Worm (Caenorhabditis elegans): ENCODE results near the gene ugt-8.

ce11 chrV:4912313-4912712 lies 8.6 kb downstream of the ugt-8 start, which contains the start of gene H23N18.5:
- TF ChIP-seq ZK185.1 (tag; optimal IDR thresholded peaks at IDR 0.05; ENCODE audit: poor library complexity, severe bottlenecking) (no peak), hsf-1 (GFP tag; IDR thresholded peaks at IDR 0.05) (no peak), ama-1 (optimal IDR thresholded peaks at IDR 0.05) (no peak), ama-1 (GFP tag; optimal IDR thresholded peaks at IDR 0.05) (no peak), F49E8.2 (tag; optimal IDR thresholded peaks at IDR 0.05; ENCODE audit: insufficient read depth) (no peak), snpc-1.1 (tag; optimal IDR thresholded peaks at IDR 0.05; ENCODE audit: insufficient read depth) (no peak), pha-4 (tag; optimal IDR thresholded peaks at IDR 0.05) (no peak), lin-40 (tag; optimal IDR thresholded peaks at IDR 0.05) (no peak), F22D6.2 (tag; optimal IDR thresholded peaks at IDR 0.05) (no peak)

Measured in whole organism, young adult.